Worm (Caenorhabditis elegans) whole organism, L4/young adult: ENCODE data around the gene str-90.

ENCODE experiments used
- W03F9.2 ChIP-seq: fragments of 150-350 bp; optimal IDR thresholded peaks from 2 replicates; lab custom pipeline; 2014; ENCODE audit warnings: missing biosample characterization, missing genetic modification characterization
- dao-5 ChIP-seq: sonication (generic microtip); optimal IDR thresholded peaks from 2 replicates; lab custom pipeline; 2016; ENCODE audit warnings: missing genotype, missing genetic modification characterization, moderate library complexity, missing compliant biosample characterization

DNA sequence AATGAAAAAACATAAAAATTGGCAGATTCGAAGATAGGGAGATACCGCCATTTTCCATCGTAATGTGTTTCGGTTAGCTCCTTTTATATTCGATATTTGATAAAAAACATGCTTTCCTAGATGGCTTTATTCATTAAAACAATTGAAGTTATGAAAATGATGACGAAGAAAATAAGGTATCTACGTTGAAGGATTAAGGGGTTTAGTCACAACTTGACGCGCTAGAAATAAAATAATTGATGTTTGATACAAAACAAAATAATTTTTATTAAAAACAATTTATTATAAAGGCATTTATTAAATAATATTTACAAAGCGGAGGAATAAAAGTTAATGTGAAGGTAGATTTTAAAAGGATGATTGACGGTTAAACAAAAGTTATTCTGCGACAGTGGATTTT, 12.5 kb upstream of the str-90 start, which contains the start of gene str-130:
- TF ChIP-seq dao-5 (tag; lab: Kevin White, UChicago) (no peak), W03F9.2 (tag; lab: Kevin White, UChicago) (no peak)
